Worm (Caenorhabditis elegans): ENCODE measurements around the gene myo-2.

The myo-2 gene

ce11 chrX:12512472-12513137, 44.7 kb downstream of the myo-2 start:
- TF ChIP-seq ceh-63 (GFP tag; optimal IDR thresholded peaks at IDR 0.05) (no peak), F16B12.6 (tag; optimal IDR thresholded peaks at IDR 0.05) (no peak), fkh-8 (tag; optimal IDR thresholded peaks at IDR 0.05) (no peak), C04F5.9 (tag; optimal IDR thresholded peaks at IDR 0.05) (no peak), lin-39 (tag; optimal IDR thresholded peaks at IDR 0.05) (no peak), nhr-237 (tag; optimal IDR thresholded peaks at IDR 0.05) (no peak), xbp-1 (tag; optimal IDR thresholded peaks at IDR 0.05) (no peak), nhr-71 (tag; optimal IDR thresholded peaks at IDR 0.05) (peak; percentile 22), isw-1 (GFP tag; IDR thresholded peaks at IDR 0.05) (no peak), alr-1 (tag; optimal IDR thresholded peaks at IDR 0.05; ENCODE audit: borderline replicate concordance) (no peak), nhr-47 (tag; optimal IDR thresholded peaks at IDR 0.05) (no peak), fkh-4 (tag; optimal IDR thresholded peaks at IDR 0.05; ENCODE audit: borderline replicate concordance) (no peak), swsn-7 (tag; optimal IDR thresholded peaks at IDR 0.05) (no peak), grh-1 (GFP tag; IDR thresholded peaks at IDR 0.05) (no peak), unc-62 (GFP tag; optimal IDR thresholded peaks at IDR 0.05) (no peak), lin-35 (GFP tag; optimal IDR thresholded peaks at IDR 0.05) (no peak), fos-1 (tag; optimal IDR thresholded peaks at IDR 0.05) (no peak), blmp-1 (tag; optimal IDR thresholded peaks at IDR 0.05) (no peak), snu-23 (GFP tag; optimal IDR thresholded peaks at IDR 0.05) (no peak), rnt-1 (tag; optimal IDR thresholded peaks at IDR 0.05) (no peak), skn-1 (tag; optimal IDR thresholded peaks at IDR 0.05) (no peak), ztf-11 (tag; optimal IDR thresholded peaks at IDR 0.05) (no peak), pqm-1 (tag; optimal IDR thresholded peaks at IDR 0.05) (no peak), vab-15 (tag; optimal IDR thresholded peaks at IDR 0.05) (no peak), nhr-90 (tag; optimal IDR thresholded peaks at IDR 0.05; ENCODE audit: poor library complexity) (no peak), nhr-20 (tag; optimal IDR thresholded peaks at IDR 0.05) (no peak), ztf-4 (tag; optimal IDR thresholded peaks at IDR 0.05) (no peak), dsc-1 (tag; optimal IDR thresholded peaks at IDR 0.05) (peak; percentile 74), nhr-76 (tag; optimal IDR thresholded peaks at IDR 0.05) (no peak), dpl-1 (GFP tag; optimal IDR thresholded peaks at IDR 0.05) (no peak), tbx-2 (tag; optimal IDR thresholded peaks at IDR 0.05) (no peak), efl-1 (optimal IDR thresholded peaks at IDR 0.05) (no peak), efl-1 (GFP tag; optimal IDR thresholded peaks at IDR 0.05 in 1 of 2) (peak in 1 of 2 experiments; percentile 25), zag-1 (tag; optimal IDR thresholded peaks at IDR 0.05) (no peak), snpc-4 (tag; optimal IDR thresholded peaks at IDR 0.05) (no peak), unc-98 (GFP tag; IDR thresholded peaks at IDR 0.05) (no peak), lin-14 (GFP tag; optimal IDR thresholded peaks at IDR 0.05) (peak; percentile 4), mep-1 (tag; optimal IDR thresholded peaks at IDR 0.05) (peak; percentile 13), unc-30 (tag; optimal IDR thresholded peaks at IDR 0.05) (no peak), nhr-12 (tag; optimal IDR thresholded peaks at IDR 0.05) (no peak), unc-86 (tag; optimal IDR thresholded peaks at IDR 0.05) (peak; percentile 51), mab-9 (GFP tag; IDR thresholded peaks at IDR 0.05) (no peak), lin-13 (GFP tag; optimal IDR thresholded peaks at IDR 0.05) (no peak), lir-3 (tag; optimal IDR thresholded peaks at IDR 0.05; ENCODE audit: poor library complexity) (no peak), ceh-88 (GFP tag; IDR thresholded peaks at IDR 0.05) (no peak), nhr-11 (tag; optimal IDR thresholded peaks at IDR 0.05) (no peak), nhr-84 (tag; optimal IDR thresholded peaks at IDR 0.05) (no peak)

All from whole organism, L1 larva.